Fruit fly (Drosophila melanogaster) whole organism, embryonic: ENCODE results near the gene Gnpat.
A peak's percentile ranks its signal among the peaks of the same experiment; 100 is the strongest.

Experiments
- B-H1 ChIP-seq: fragments of 200-800 bp; sonication (Bioruptor generic); IDR thresholded peaks from 3 replicates; pipeline ENCODE4 v1.3.6; 2022; ENCODE audit warnings: missing biosample characterization, missing genetic modification characterization
- BEAF-32 ChIP-seq: fragments of 200-800 bp; sonication (Bioruptor generic); optimal IDR thresholded peaks from 3 replicates; lab custom pipeline; 2017; ENCODE audit warnings: missing biosample characterization, missing genetic modification characterization, mild to moderate bottlenecking, moderate library complexity, missing genetic modification reagents
- BtbVII ChIP-seq: fragments of 200-800 bp; sonication (Bioruptor generic); optimal IDR thresholded peaks from 3 replicates; lab custom pipeline; 2017; ENCODE audit warnings: missing biosample characterization, mild to moderate bottlenecking, missing genetic modification characterization
- CG10959 ChIP-seq: fragments of 200-800 bp; sonication (Bioruptor generic); IDR thresholded peaks from 2 replicates; pipeline ENCODE4 v1.3.6; 2022; ENCODE audit warnings: missing biosample characterization, missing genetic modification characterization
- CG12071 ChIP-seq: fragments of 200-800 bp; sonication (Bioruptor generic); optimal IDR thresholded peaks from 3 replicates; lab custom pipeline; 2018; ENCODE audit warnings: missing biosample characterization, mild to moderate bottlenecking, missing genetic modification characterization
- CG1233 ChIP-seq: fragments of 200-800 bp; sonication (Bioruptor generic); optimal IDR thresholded peaks from 4 replicates; lab custom pipeline; 2018; ENCODE audit warnings: missing biosample characterization, mild to moderate bottlenecking, missing genetic modification characterization
- CG13775 ChIP-seq: fragments of 200-800 bp; sonication (Bioruptor generic); optimal IDR thresholded peaks from 3 replicates; lab custom pipeline; 2017; ENCODE audit warnings: missing biosample characterization, mild to moderate bottlenecking, missing genetic modification characterization
- CG15514 ChIP-seq: fragments of 200-800 bp; sonication (Bioruptor generic); optimal IDR thresholded peaks from 3 replicates; lab custom pipeline; 2017; ENCODE audit warnings: missing biosample characterization, missing genetic modification characterization, mild to moderate bottlenecking, moderate library complexity, missing genetic modification reagents
- CG17359 ChIP-seq: fragments of 200-800 bp; sonication (Bioruptor generic); optimal IDR thresholded peaks from 3 replicates; lab custom pipeline; 2018; ENCODE audit warnings: missing biosample characterization, mild to moderate bottlenecking, missing genetic modification characterization, moderate library complexity
- CG18476 ChIP-seq: fragments of 200-800 bp; sonication (Bioruptor generic); optimal IDR thresholded peaks from 2 replicates; lab custom pipeline; 2016; ENCODE audit warnings: missing biosample characterization, mild to moderate bottlenecking, missing genetic modification characterization
- CG34376 ChIP-seq: fragments of 200-800 bp; sonication (Bioruptor generic); optimal IDR thresholded peaks from 2 replicates; lab custom pipeline; 2018; ENCODE audit warnings: missing biosample characterization, mild to moderate bottlenecking, missing genetic modification characterization
- CG4820 ChIP-seq: fragments of 200-800 bp; sonication (Bioruptor generic); optimal IDR thresholded peaks from 3 replicates; lab custom pipeline; 2016; ENCODE audit warnings: missing biosample characterization, missing genetic modification characterization
- CG5180 ChIP-seq: fragments of 200-800 bp; sonication (Bioruptor generic); optimal IDR thresholded peaks from 3 replicates; lab custom pipeline; 2017; ENCODE audit warnings: missing biosample characterization, missing genetic modification characterization, mild to moderate bottlenecking, moderate library complexity, missing genetic modification reagents
- CG6175 ChIP-seq: fragments of 200-800 bp; sonication (Bioruptor generic); IDR thresholded peaks from 3 replicates; pipeline ENCODE4 v1.3.6; 2022; ENCODE audit warnings: missing biosample characterization, missing genetic modification characterization
- CG6254 ChIP-seq: fragments of 200-800 bp; sonication (Bioruptor generic); optimal IDR thresholded peaks from 3 replicates; lab custom pipeline; 2017; ENCODE audit warnings: mild to moderate bottlenecking, missing biosample characterization, missing genetic modification reagents, missing genetic modification characterization
- CG6791 ChIP-seq: fragments of 200-800 bp; sonication (Bioruptor generic); IDR thresholded peaks from 3 replicates; pipeline ENCODE4 v1.3.6; 2022; ENCODE audit warnings: missing biosample characterization, missing genetic modification characterization; ENCODE audit not compliant: partially characterized antibody
- CG9727 ChIP-seq: fragments of 200-800 bp; sonication (Bioruptor generic); optimal IDR thresholded peaks from 3 replicates; lab custom pipeline; 2017; ENCODE audit warnings: missing biosample characterization, mild to moderate bottlenecking, missing genetic modification characterization
- CG9817 ChIP-seq: fragments of 200-800 bp; sonication (Bioruptor generic); optimal IDR thresholded peaks from 2 replicates; lab custom pipeline; 2018; ENCODE audit warnings: missing biosample characterization, mild to moderate bottlenecking, missing genetic modification characterization, moderate library complexity
- Ets97D ChIP-seq: fragments of 200-800 bp; sonication (Bioruptor generic); optimal IDR thresholded peaks from 3 replicates; lab custom pipeline; 2016; ENCODE audit warnings: missing biosample characterization, missing genetic modification characterization
- Fer2 ChIP-seq: fragments of 200-800 bp; sonication (Bioruptor generic); optimal IDR thresholded peaks from 2 replicates; lab custom pipeline; 2018; ENCODE audit warnings: missing biosample characterization, mild to moderate bottlenecking, missing genetic modification characterization, moderate library complexity
- HLH54F ChIP-seq: fragments of 200-800 bp; sonication (Bioruptor generic); optimal IDR thresholded peaks from 3 replicates; lab custom pipeline; 2016; ENCODE audit warnings: missing biosample characterization, missing genetic modification characterization
- Lhr ChIP-seq: fragments of 200-800 bp; sonication (Bioruptor generic); optimal IDR thresholded peaks from 3 replicates; lab custom pipeline; 2017; ENCODE audit warnings: mild to moderate bottlenecking, missing biosample characterization, missing genetic modification reagents, missing genetic modification characterization
- NC2β ChIP-seq: fragments of 200-800 bp; sonication (Bioruptor generic); optimal IDR thresholded peaks from 2 replicates; lab custom pipeline; 2016; ENCODE audit warnings: missing biosample characterization, missing genetic modification characterization
- Neu2 ChIP-seq: fragments of 200-800 bp; sonication (Bioruptor generic); optimal IDR thresholded peaks from 3 replicates; lab custom pipeline; 2016; ENCODE audit warnings: missing biosample characterization, missing genetic modification characterization, borderline replicate concordance
- Optix ChIP-seq: fragments of 200-800 bp; sonication (Bioruptor generic); IDR thresholded peaks from 3 replicates; pipeline ENCODE4 v1.3.6; 2022; ENCODE audit warnings: missing biosample characterization, missing genetic modification characterization
- Rx ChIP-seq: fragments of 200-800 bp; sonication (Bioruptor generic); IDR thresholded peaks from 2 replicates; pipeline ENCODE4 v1.3.6; 2022; ENCODE audit warnings: missing biosample characterization, missing genetic modification characterization
- Xbp1 ChIP-seq: fragments of 200-800 bp; sonication (Bioruptor generic); optimal IDR thresholded peaks from 3 replicates; lab custom pipeline; 2016; ENCODE audit warnings: missing biosample characterization, mild to moderate bottlenecking, missing genetic modification characterization
- ab ChIP-seq: fragments of 200-800 bp; sonication (Bioruptor generic); optimal IDR thresholded peaks from 2 replicates; lab custom pipeline; 2016; ENCODE audit warnings: missing biosample characterization, missing genetic modification characterization
- cato ChIP-seq: fragments of 200-800 bp; sonication (Bioruptor generic); optimal IDR thresholded peaks from 2 replicates; lab custom pipeline; 2016; ENCODE audit warnings: missing biosample characterization, missing genetic modification characterization, borderline replicate concordance
- cg ChIP-seq: fragments of 200-800 bp; sonication (Bioruptor generic); optimal IDR thresholded peaks from 3 replicates; lab custom pipeline; 2019; ENCODE audit warnings: missing biosample characterization, mild to moderate bottlenecking, missing genetic modification characterization, moderate library complexity
- chm ChIP-seq: fragments of 200-800 bp; sonication (Bioruptor generic); IDR thresholded peaks from 2 replicates; pipeline ENCODE4 v1.3.6; 2022; ENCODE audit warnings: missing biosample characterization, missing genetic modification characterization
- esg ChIP-seq: fragments of 200-800 bp; sonication (Bioruptor generic); conservative IDR thresholded peaks from 2 replicates; pipeline ENCODE4 v1.3.6; 2022; ENCODE audit warnings: missing biosample characterization, missing genetic modification characterization
- fru ChIP-seq: fragments of >200 bp; optimal IDR thresholded peaks from 2 replicates; lab custom pipeline; 2017
- gcm2 ChIP-seq: fragments of 200-800 bp; sonication (Bioruptor generic); optimal IDR thresholded peaks from 2 replicates; lab custom pipeline; 2016; ENCODE audit warnings: missing biosample characterization, missing genetic modification characterization
- gem ChIP-seq: fragments of 200-800 bp; sonication (Bioruptor generic); optimal IDR thresholded peaks from 2 replicates; lab custom pipeline; 2019; ENCODE audit warnings: missing biosample characterization, mild to moderate bottlenecking, missing genetic modification characterization, moderate library complexity
- h ChIP-seq: fragments of >200 bp; optimal IDR thresholded peaks from 2 replicates; lab custom pipeline; 2017
- hb ChIP-seq: fragments of 200-800 bp; sonication (Bioruptor generic); IDR thresholded peaks from 3 replicates; pipeline ENCODE4 v1.3.6; 2022; ENCODE audit warnings: missing biosample characterization, missing genetic modification characterization; ENCODE audit not compliant: partially characterized antibody
- her ChIP-seq: fragments of 200-800 bp; sonication (Bioruptor generic); optimal IDR thresholded peaks from 2 replicates; lab custom pipeline; 2016; ENCODE audit warnings: missing biosample characterization, missing genetic modification characterization
- kah ChIP-seq: fragments of 200-800 bp; sonication (Bioruptor generic); optimal IDR thresholded peaks from 2 replicates; lab custom pipeline; 2018; ENCODE audit warnings: missing biosample characterization, mild to moderate bottlenecking, missing genetic modification characterization
- lab ChIP-seq: fragments of 200-800 bp; sonication (Bioruptor generic); optimal IDR thresholded peaks from 3 replicates; lab custom pipeline; 2017; ENCODE audit warnings: missing biosample characterization, missing genetic modification characterization, mild to moderate bottlenecking, moderate library complexity, missing genetic modification reagents
- nerfin-2 ChIP-seq: fragments of 200-800 bp; sonication (Bioruptor generic); IDR thresholded peaks from 2 replicates; pipeline ENCODE4 v1.3.6; 2022; ENCODE audit warnings: missing biosample characterization, missing genetic modification characterization; ENCODE audit not compliant: partially characterized antibody
- pita ChIP-seq: fragments of 200-800 bp; sonication (Bioruptor generic); optimal IDR thresholded peaks from 2 replicates; lab custom pipeline; 2017; ENCODE audit warnings: missing biosample characterization, mild to moderate bottlenecking, missing genetic modification characterization
- sd ChIP-seq: fragments of 200-800 bp; sonication (Bioruptor generic); optimal IDR thresholded peaks from 3 replicates; lab custom pipeline; 2018; ENCODE audit warnings: missing biosample characterization, mild to moderate bottlenecking, missing genetic modification characterization, moderate library complexity
- sob ChIP-seq: fragments of 200-800 bp; sonication (Bioruptor generic); IDR thresholded peaks from 2 replicates; pipeline ENCODE4 v1.3.6; 2022; ENCODE audit warnings: missing biosample characterization, missing genetic modification characterization
- tin ChIP-seq: fragments of 200-800 bp; sonication (Bioruptor generic); optimal IDR thresholded peaks from 3 replicates; lab custom pipeline; 2016; ENCODE audit warnings: missing biosample characterization, missing genetic modification characterization
- tio ChIP-seq: fragments of 200-800 bp; sonication (Bioruptor generic); optimal IDR thresholded peaks from 2 replicates; lab custom pipeline; 2017; ENCODE audit warnings: missing biosample characterization, missing genetic modification characterization, inconsistent platforms
- trem ChIP-seq: fragments of 200-800 bp; optimal IDR thresholded peaks from 3 replicates; lab custom pipeline; 2019; ENCODE audit warnings: missing biosample characterization, mild to moderate bottlenecking, missing genetic modification characterization, moderate library complexity
- trh ChIP-seq: fragments of 200-800 bp; sonication (Bioruptor generic); optimal IDR thresholded peaks from 2 replicates; lab custom pipeline; 2016; ENCODE audit warnings: missing biosample characterization, missing genetic modification characterization

Gnpat gene

dm6 chr3R:25472635-25473552 lies 17.8 kb downstream of the Gnpat start, which contains the start of the genes Fur1 and Vps33B (continued):
- TF ChIP-seq lab (GFP tag; lab: Kevin White, UChicago) = peak; percentile 97
- no peak for TF ChIP-seq h (lab: Kevin White, UChicago)
- TF ChIP-seq sd (tag; lab: Kevin White, UChicago) = peak; percentile 89
- TF ChIP-seq CG1233 = peak; percentile 96
- peak; percentile 96 for TF ChIP-seq CG34376 (GFP tag; lab: Kevin White, UChicago)
- peak; percentile 95 for TF ChIP-seq CG17359
- peak; percentile 99 for TF ChIP-seq CG13775 (GFP tag; lab: Kevin White, UChicago)
- TF ChIP-seq sob (GFP tag; lab: Robert Waterston, UW) = peak; percentile 95
- TF ChIP-seq Fer2 (tag; lab: Kevin White, UChicago) = peak; percentile 93
- peak; percentile 96 for TF ChIP-seq trh (GFP tag; lab: Kevin White, UChicago)
- TF ChIP-seq CG5180 (GFP tag; lab: Kevin White, UChicago) = peak; percentile 83
- TF ChIP-seq CG9817 (tag; lab: Kevin White, UChicago) = peak; percentile 96
- TF ChIP-seq CG15514 = peak; percentile 99
- TF ChIP-seq BtbVII (GFP tag; lab: Kevin White, UChicago) = peak; percentile 96
- peak; percentile 94 for TF ChIP-seq Lhr (GFP tag; lab: Kevin White, UChicago)
- TF ChIP-seq Neu2 (GFP tag; lab: Kevin White, UChicago) = peak; percentile 94
- peak; percentile 79; the same call in 2 of the 3 replicates for TF ChIP-seq CG6791
- peak; percentile 97 for TF ChIP-seq CG18476 (GFP tag; lab: Kevin White, UChicago)
- TF ChIP-seq CG10959 = peak; percentile 87; the same call in 1 of the 2 replicates
- peak; percentile 99 for TF ChIP-seq Xbp1
- TF ChIP-seq esg = peak; percentile 93
- TF ChIP-seq CG6175 (GFP tag; lab: Robert Waterston, UW) = peak; percentile 84
- peak; percentile 98 for TF ChIP-seq gem (tag; lab: Kevin White, UChicago)
- TF ChIP-seq tio (GFP tag; lab: Kevin White, UChicago) = peak; percentile 99
- TF ChIP-seq Rx (GFP tag; lab: Robert Waterston, UW) = peak; percentile 89
- peak; percentile 71 for TF ChIP-seq nerfin-2 (GFP tag; lab: Robert Waterston, UW)
- TF ChIP-seq ab (GFP tag; lab: Kevin White, UChicago) = peak; percentile 97
- peak; percentile 99 for TF ChIP-seq tin (GFP tag; lab: Kevin White, UChicago)
- peak; percentile 97 for TF ChIP-seq cato (GFP tag; lab: Kevin White, UChicago)
- TF ChIP-seq chm (GFP tag; lab: Robert Waterston, UW) = peak; percentile 84
- peak; percentile 99 for TF ChIP-seq HLH54F
- TF ChIP-seq Optix = peak; percentile 94
- peak; percentile 95 for TF ChIP-seq trem
- TF ChIP-seq CG9727 (GFP tag; lab: Kevin White, UChicago) = peak; percentile 99
- TF ChIP-seq CG6254 = peak; percentile 93
- TF ChIP-seq hb (GFP tag; lab: Robert Waterston, UW) = peak; percentile 76; the same call in 2 of the 3 replicates
- TF ChIP-seq cg (GFP tag; lab: Kevin White, UChicago) = peak; percentile 95
- peak; percentile 92 for TF ChIP-seq CG12071 (GFP tag; lab: Kevin White, UChicago)
- TF ChIP-seq CG4820 (GFP tag; lab: Kevin White, UChicago) = peak; percentile 97
- TF ChIP-seq fru (lab: Kevin White, UChicago) = no peak
- peak; percentile 97 for TF ChIP-seq NC2β (GFP tag; lab: Kevin White, UChicago)
- TF ChIP-seq kah = peak; percentile 84
- TF ChIP-seq gcm2 (GFP tag; lab: Kevin White, UChicago) = peak; percentile 98
- TF ChIP-seq B-H1 = peak; percentile 92
- peak; percentile 95 for TF ChIP-seq her
- TF ChIP-seq Ets97D = peak; percentile 96
- TF ChIP-seq BEAF-32 (GFP tag; lab: Kevin White, UChicago) = peak; percentile 90
- no peak for TF ChIP-seq pita (GFP tag; lab: Kevin White, UChicago)
